Worm (Caenorhabditis elegans): Measurements from ENCODE around the gene F54E2.9.

The F54E2.9 gene

DNA sequence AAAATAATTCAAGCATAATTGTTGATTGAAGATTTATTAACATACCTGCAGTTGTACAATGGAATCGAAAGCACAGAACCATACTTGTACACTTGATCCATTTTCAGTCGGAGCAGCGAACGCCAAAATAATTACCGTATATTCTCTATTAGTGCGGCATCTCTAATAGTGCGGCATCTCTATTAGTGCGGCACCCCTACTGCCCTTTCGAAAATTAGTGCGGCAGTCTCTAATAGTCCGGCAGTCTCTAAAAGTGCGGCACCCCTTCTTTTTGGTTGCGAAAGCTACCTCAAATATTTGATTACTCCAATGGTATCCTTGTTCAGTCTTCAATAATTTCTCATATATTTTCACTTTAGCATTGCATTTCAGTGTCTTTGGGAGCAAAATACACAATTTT lies 4.3 kb upstream of the F54E2.9 start, which contains the start of gene srt-34:
srt-34 (minus strand) TSS at position 101 of the 400 bp plus-strand sequence.
- TF ChIP-seq unc-86 (tag; optimal IDR thresholded peaks at IDR 0.05) (no peak), lsy-2 (tag; optimal IDR thresholded peaks at IDR 0.05) (no peak), nhr-85 (tag) (peak; percentile 12)

DNA sequence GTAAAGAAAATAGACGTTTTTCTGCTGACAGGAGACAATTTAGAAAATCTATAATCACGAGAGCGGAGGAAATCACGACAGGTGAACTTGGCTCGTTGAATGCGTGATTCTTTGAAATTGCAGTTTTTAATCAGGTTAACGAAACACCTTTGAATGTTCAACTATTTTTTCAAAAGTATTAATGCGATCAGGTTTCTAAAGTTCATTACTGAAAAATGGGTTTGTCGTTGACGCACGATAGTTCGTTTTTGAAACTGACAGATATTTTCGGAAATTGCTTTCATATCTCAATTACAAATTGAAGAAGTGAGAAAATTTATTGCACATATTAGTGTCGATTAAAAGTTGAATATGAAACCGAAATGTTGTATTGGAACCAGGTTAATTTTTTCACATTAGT lies 2.2 kb upstream of the F54E2.9 start, which contains the start of gene F54E2.5:
F54E2.5 (minus strand) TSS at position 101 of the 400 bp plus-strand sequence.
- TF ChIP-seq hlh-4 (tag; optimal IDR thresholded peaks at IDR 0.05): peak; percentile 31
- no peak for TF ChIP-seq nhr-76 (tag; optimal IDR thresholded peaks at IDR 0.05)
- TF ChIP-seq nhr-20 (tag; optimal IDR thresholded peaks at IDR 0.05): no peak
- no peak for TF ChIP-seq C04F5.9 (tag; optimal IDR thresholded peaks at IDR 0.05)
- no peak for TF ChIP-seq snpc-4 (tag; optimal IDR thresholded peaks at IDR 0.05)
- no peak for TF ChIP-seq elt-2 (tag; optimal IDR thresholded peaks at IDR 0.05)
- no peak for TF ChIP-seq pag-3 (tag; optimal IDR thresholded peaks at IDR 0.05; ENCODE audit: borderline replicate concordance, insufficient read depth)
- TF ChIP-seq efl-1 (optimal IDR thresholded peaks at IDR 0.05): no peak
- TF ChIP-seq efl-1 (GFP tag; optimal IDR thresholded peaks at IDR 0.05 in 1 of 2): peak in 1 of 2 experiments; percentile 2
- no peak for TF ChIP-seq snu-23 (GFP tag; optimal IDR thresholded peaks at IDR 0.05)
- no peak for TF ChIP-seq ces-1 (GFP tag; optimal IDR thresholded peaks at IDR 0.05)
- no peak for TF ChIP-seq unc-130 (tag; optimal IDR thresholded peaks at IDR 0.05)
- no peak for TF ChIP-seq isw-1 (GFP tag; IDR thresholded peaks at IDR 0.05)
- TF ChIP-seq swsn-7 (tag; optimal IDR thresholded peaks at IDR 0.05): no peak
- TF ChIP-seq lin-14 (GFP tag; optimal IDR thresholded peaks at IDR 0.05): no peak
- TF ChIP-seq nhr-84 (tag; optimal IDR thresholded peaks at IDR 0.05): no peak
- TF ChIP-seq mab-9 (GFP tag; IDR thresholded peaks at IDR 0.05): no peak
- TF ChIP-seq ztf-11 (tag; optimal IDR thresholded peaks at IDR 0.05): no peak

DNA sequence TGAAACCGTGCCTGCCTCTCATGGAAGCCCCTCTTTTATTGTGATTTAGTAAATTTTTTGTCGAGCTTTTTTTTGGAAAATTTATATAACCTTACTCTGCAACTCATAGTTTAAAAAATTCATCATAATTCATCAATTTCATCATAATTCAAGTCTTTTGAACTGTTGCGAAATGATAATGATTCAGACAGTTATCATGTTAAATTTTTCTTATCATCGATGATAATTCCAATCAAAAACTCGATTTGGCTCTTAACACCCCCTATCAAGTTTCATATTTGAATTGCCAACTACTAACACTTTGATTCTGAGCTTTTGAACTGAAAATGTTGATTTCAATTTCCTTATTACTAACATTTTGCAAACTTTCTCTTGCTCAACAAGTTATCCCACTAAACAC lies 3.6 kb downstream of the F54E2.9 start, which contains the start of gene F54E2.1:
F54E2.1 (plus strand) TSS at position 235 of the 400 bp plus-strand sequence.
- TF ChIP-seq ztf-11 (tag; optimal IDR thresholded peaks at IDR 0.05): no peak
- no peak for TF ChIP-seq pax-3 (tag; optimal IDR thresholded peaks at IDR 0.05)
- no peak for TF ChIP-seq sup-37 (GFP tag; optimal IDR thresholded peaks at IDR 0.05)
- TF ChIP-seq ces-1 (GFP tag; optimal IDR thresholded peaks at IDR 0.05): no peak
- no peak for TF ChIP-seq jun-1 (tag; optimal IDR thresholded peaks at IDR 0.05)
- peak; percentile 97 for TF ChIP-seq pqm-1 (tag; optimal IDR thresholded peaks at IDR 0.05)
- TF ChIP-seq lin-15B (tag; optimal IDR thresholded peaks at IDR 0.05): no peak
- TF ChIP-seq elt-2 (tag; optimal IDR thresholded peaks at IDR 0.05): peak; percentile 87
- TF ChIP-seq lin-35 (GFP tag; optimal IDR thresholded peaks at IDR 0.05): peak in 1 of 2 experiments; percentile 25
- TF ChIP-seq ceh-63 (GFP tag; optimal IDR thresholded peaks at IDR 0.05): no peak
- TF ChIP-seq fkh-10 (GFP tag; optimal IDR thresholded peaks at IDR 0.05): no peak
- no peak for TF ChIP-seq xbp-1 (tag; optimal IDR thresholded peaks at IDR 0.05)
- TF ChIP-seq tlp-1 (tag; optimal IDR thresholded peaks at IDR 0.05): peak; percentile 79
- no peak for TF ChIP-seq fkh-4 (tag; optimal IDR thresholded peaks at IDR 0.05; ENCODE audit: borderline replicate concordance)

DNA sequence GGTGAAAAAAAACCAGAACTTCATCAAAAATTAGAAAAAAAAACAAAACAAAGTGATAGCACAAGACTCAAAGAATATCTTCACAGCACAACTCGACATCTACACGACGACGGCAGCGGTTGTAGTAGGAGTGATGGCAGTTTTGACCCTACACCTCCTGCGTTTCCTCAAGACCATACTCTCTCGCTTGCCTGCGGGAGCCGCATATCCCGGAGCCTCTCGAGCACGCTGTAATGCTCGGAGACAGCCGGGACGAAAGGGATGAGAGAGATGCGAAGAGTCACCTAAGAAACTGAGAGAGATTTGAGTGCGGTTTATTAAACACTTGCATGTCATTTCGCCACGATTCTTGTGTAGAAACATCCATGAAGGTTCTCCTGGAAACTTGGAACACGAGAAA lies 4.3 kb downstream of the F54E2.9 start:
- TF ChIP-seq pag-3 (tag; optimal IDR thresholded peaks at IDR 0.05; ENCODE audit: borderline replicate concordance, insufficient read depth) (peak; percentile 81), lin-14 (GFP tag; optimal IDR thresholded peaks at IDR 0.05) (peak; percentile 54), rnt-1 (tag; optimal IDR thresholded peaks at IDR 0.05) (peak; percentile 58), hlh-17 (GFP tag; optimal IDR thresholded peaks at IDR 0.05; ENCODE audit: borderline replicate concordance) (no peak), irx-1 (tag; optimal IDR thresholded peaks at IDR 0.05) (no peak), hlh-4 (tag; optimal IDR thresholded peaks at IDR 0.05) (no peak), C04F5.9 (tag; optimal IDR thresholded peaks at IDR 0.05) (no peak), lsy-2 (tag; optimal IDR thresholded peaks at IDR 0.05) (no peak), C16A3.4 (tag; optimal IDR thresholded peaks at IDR 0.05) (no peak), pqm-1 (tag; optimal IDR thresholded peaks at IDR 0.05) (no peak), dpl-1 (GFP tag; optimal IDR thresholded peaks at IDR 0.05) (no peak), tbx-2 (tag; optimal IDR thresholded peaks at IDR 0.05) (no peak), fkh-8 (tag; optimal IDR thresholded peaks at IDR 0.05) (no peak), fos-1 (tag; optimal IDR thresholded peaks at IDR 0.05) (no peak), Y116A8C.19 (tag; optimal IDR thresholded peaks at IDR 0.05; ENCODE audit: borderline replicate concordance) (no peak), dsc-1 (tag; optimal IDR thresholded peaks at IDR 0.05) (peak; percentile 26), mep-1 (tag; optimal IDR thresholded peaks at IDR 0.05) (no peak), ceh-8 (GFP tag; optimal IDR thresholded peaks at IDR 0.05) (no peak), ets-5 (GFP tag; IDR thresholded peaks at IDR 0.05) (no peak), xbp-1 (tag; optimal IDR thresholded peaks at IDR 0.05) (no peak), swsn-7 (tag; optimal IDR thresholded peaks at IDR 0.05) (no peak), mef-2 (tag; optimal IDR thresholded peaks at IDR 0.05) (no peak), snpc-4 (tag; optimal IDR thresholded peaks at IDR 0.05) (no peak), alr-1 (tag; optimal IDR thresholded peaks at IDR 0.05; ENCODE audit: borderline replicate concordance) (no peak), ces-1 (GFP tag; optimal IDR thresholded peaks at IDR 0.05) (no peak)

All from whole organism, L1 larva.